Fruit fly (Drosophila melanogaster) whole organism, wandering third instar larva: ENCODE data around the gene CG13924.

Source experiments
- Abd-B ChIP-seq: fragments of >200 bp; optimal IDR thresholded peaks from 2 replicates; lab custom pipeline; 2017; ENCODE audit warnings: missing biosample characterization, missing genetic modification characterization
- Hnf4 ChIP-seq: fragments of 200-800 bp; sonication (Bioruptor generic); optimal IDR thresholded peaks from 2 replicates; lab custom pipeline; 2016; ENCODE audit warnings: missing biosample characterization, mild to moderate bottlenecking, missing genetic modification characterization
- Hr78 ChIP-seq: fragments of >200 bp; optimal IDR thresholded peaks from 2 replicates; lab custom pipeline; 2017; ENCODE audit warnings: missing biosample characterization, missing genetic modification characterization
- Mio ChIP-seq: sonication (Bioruptor generic); optimal IDR thresholded peaks from 2 replicates; lab custom pipeline; 2016; ENCODE audit warnings: missing biosample characterization, missing genetic modification characterization
- N ChIP-seq: fragments of >200 bp; optimal IDR thresholded peaks from 2 replicates; lab custom pipeline; 2018; ENCODE audit warnings: missing biosample characterization, missing external identifiers, missing genetic modification characterization
- OdsH ChIP-seq: fragments of 200-800 bp; sonication (Bioruptor generic); optimal IDR thresholded peaks from 2 replicates; lab custom pipeline; 2016; ENCODE audit warnings: missing biosample characterization, mild to moderate bottlenecking, missing genetic modification characterization
- brk ChIP-seq: fragments of 200-800 bp; sonication (Bioruptor generic); optimal IDR thresholded peaks from 2 replicates; lab custom pipeline; 2016; ENCODE audit warnings: missing biosample characterization, mild to moderate bottlenecking, missing genetic modification characterization
- dmrt93B ChIP-seq: fragments of 200-800 bp; sonication (Bioruptor generic); optimal IDR thresholded peaks from 2 replicates; lab custom pipeline; 2018; ENCODE audit warnings: missing biosample characterization, mild to moderate bottlenecking, missing genetic modification characterization
- dsf ChIP-seq: sonication (Bioruptor generic); optimal IDR thresholded peaks from 2 replicates; lab custom pipeline; 2016; ENCODE audit warnings: missing biosample characterization, missing genetic modification characterization, borderline replicate concordance
- rgr ChIP-seq: fragments of 200-800 bp; sonication (Bioruptor generic); optimal IDR thresholded peaks from 3 replicates; lab custom pipeline; 2016; ENCODE audit warnings: missing biosample characterization, mild to moderate bottlenecking, missing genetic modification characterization
- tai ChIP-seq: sonication (Bioruptor generic); optimal IDR thresholded peaks from 2 replicates; lab custom pipeline; 2016; ENCODE audit warnings: missing biosample characterization, missing genetic modification characterization

DNA sequence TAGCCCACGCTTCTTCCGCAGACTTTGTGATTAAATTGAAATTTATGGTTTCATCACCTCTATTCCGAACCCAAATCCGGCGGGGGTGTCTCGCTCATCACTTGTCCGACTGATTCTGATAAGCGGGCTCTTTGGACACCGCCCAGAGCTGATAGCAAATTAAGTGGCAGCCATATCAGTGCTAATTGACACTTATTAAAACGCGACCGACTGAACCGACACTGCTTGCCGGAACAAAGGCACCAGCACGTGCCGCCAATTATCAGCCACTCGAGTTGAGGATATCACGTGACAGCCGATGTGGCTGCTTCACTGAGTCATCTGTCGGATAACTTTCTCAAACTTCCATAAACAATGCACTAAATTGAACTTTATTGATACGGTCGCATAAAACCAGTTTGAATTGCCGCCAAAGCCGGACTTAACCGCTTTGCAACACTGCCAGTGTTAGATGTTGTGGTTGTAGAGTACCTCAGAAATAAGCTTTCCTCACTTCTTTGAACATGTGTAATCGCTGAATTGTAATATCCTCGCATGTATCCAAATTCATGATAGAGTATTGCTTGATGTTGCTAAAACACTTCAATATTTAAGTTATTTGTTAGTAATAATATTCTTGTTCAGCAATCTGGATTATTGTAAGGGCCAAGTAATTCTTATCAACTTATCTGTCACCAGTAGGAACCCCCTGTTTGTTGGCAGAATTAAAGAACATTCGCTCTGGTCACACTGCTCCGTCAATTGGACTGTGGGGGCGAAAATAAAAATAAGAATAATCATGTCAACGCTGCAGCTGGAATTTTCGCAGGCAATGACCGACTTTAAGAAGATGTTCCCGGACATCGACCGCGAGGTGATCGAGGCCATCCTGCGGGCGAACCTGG, 13.1 kb upstream of the CG13924 start, which contains the start of gene CG12024:
- TF ChIP-seq Abd-B (GFP tag; lab: Kevin White, UChicago): no peak
- TF ChIP-seq Hnf4 (GFP tag; lab: Kevin White, UChicago): peak; percentile 62
- TF ChIP-seq dsf (GFP tag; lab: Kevin White, UChicago): peak; percentile 47
- TF ChIP-seq brk (GFP tag; lab: Kevin White, UChicago): peak; percentile 58
- peak; percentile 85 for TF ChIP-seq N (GFP tag; lab: Kevin White, UChicago)
- no peak for TF ChIP-seq Hr78
- TF ChIP-seq dmrt93B (GFP tag; lab: Kevin White, UChicago): peak; percentile 56
- TF ChIP-seq tai: no peak
- peak; percentile 42 for TF ChIP-seq OdsH (GFP tag; lab: Kevin White, UChicago)
- TF ChIP-seq Mio (GFP tag; lab: Kevin White, UChicago): no peak
- peak; percentile 62 for TF ChIP-seq rgr (GFP tag; lab: Kevin White, UChicago)
